Worm (Caenorhabditis elegans): ENCODE measurements around the gene irk-1.

The irk-1 gene

DNA sequence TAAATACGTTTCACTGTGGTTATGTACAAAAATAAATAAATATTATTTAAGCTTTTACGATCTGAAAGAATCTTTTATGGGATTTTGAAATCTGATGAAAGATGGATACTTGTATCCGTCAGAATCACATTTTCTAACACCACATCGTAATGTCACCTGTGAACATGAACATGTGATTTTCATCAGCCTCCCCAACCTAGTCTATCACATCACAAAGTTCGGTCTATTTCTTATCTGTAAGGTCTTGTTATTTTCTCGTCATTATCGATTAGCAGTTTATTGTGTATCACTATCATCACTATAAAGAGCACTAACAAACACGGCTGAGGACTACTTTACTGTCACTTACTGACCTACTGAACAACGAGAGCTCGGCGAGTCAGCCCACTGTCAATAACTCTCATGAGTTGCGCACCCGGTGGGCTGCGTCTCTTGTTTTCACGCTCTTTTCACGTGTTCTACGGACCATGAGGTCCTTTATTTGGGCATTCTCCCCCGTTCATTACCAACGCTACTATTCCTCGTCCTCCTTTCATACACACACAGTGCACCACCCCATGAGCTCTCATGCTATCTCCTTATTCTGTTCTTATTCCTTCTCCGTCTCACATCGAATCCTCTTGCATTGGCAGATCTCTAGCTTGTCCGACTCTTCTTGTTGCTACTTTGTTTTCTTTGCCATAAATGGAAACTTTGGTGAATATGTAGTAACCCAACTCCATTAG lies 29.4 kb upstream of the irk-1 start (continued):
- TF ChIP-seq nhr-102 (tag; optimal IDR thresholded peaks at IDR 0.05) (peak; percentile 5), F26F4.8 (GFP tag; conservative IDR thresholded peaks at IDR 0.05) (0 out of 2 replicates have a peak, but pooled peaks have one; percentile 38), set-16 (GFP tag; IDR thresholded peaks at IDR 0.05) (no peak), pqm-1 (tag; optimal IDR thresholded peaks at IDR 0.05) (peak; percentile 2), attf-4 (tag; optimal IDR thresholded peaks at IDR 0.05) (no peak), ztf-11 (tag; optimal IDR thresholded peaks at IDR 0.05) (no peak), spr-1 (tag; optimal IDR thresholded peaks at IDR 0.05) (no peak), nhr-48 (tag; optimal IDR thresholded peaks at IDR 0.05) (peak; percentile 36), daf-12 (tag; optimal IDR thresholded peaks at IDR 0.05) (no peak), T20F7.1 (GFP tag; optimal IDR thresholded peaks at IDR 0.05) (peak; percentile 44), nhr-6 (tag; optimal IDR thresholded peaks at IDR 0.05) (no peak), arid-1 (GFP tag; conservative IDR thresholded peaks at IDR 0.05) (no peak), sdz-12 (GFP tag; optimal IDR thresholded peaks at IDR 0.05) (no peak), php-3 (GFP tag; IDR thresholded peaks at IDR 0.05) (0 out of 2 replicates have a peak, but pooled peaks have one; percentile 7), F10B5.3 (tag; optimal IDR thresholded peaks at IDR 0.05) (no peak), ceh-82 (tag; optimal IDR thresholded peaks at IDR 0.05) (no peak), tra-1 (GFP tag; IDR thresholded peaks at IDR 0.05) (peak; percentile 39; the same call in 1 of the 2 replicates), dve-1 (tag; optimal IDR thresholded peaks at IDR 0.05; ENCODE audit: insufficient read depth) (peak; percentile 63), Y48G9A.11 (GFP tag; IDR thresholded peaks at IDR 0.05) (no peak), pha-4 (GFP tag; IDR thresholded peaks at IDR 0.05) (no peak), pha-4 (tag; optimal IDR thresholded peaks at IDR 0.05) (no peak), mdl-1 (tag; optimal IDR thresholded peaks at IDR 0.05) (peak in 1 of 2 experiments; percentile 51), nhr-11 (tag; optimal IDR thresholded peaks at IDR 0.05) (peak; percentile 33), ces-1 (GFP tag; optimal IDR thresholded peaks at IDR 0.05) (no peak), nhr-28 (tag; optimal IDR thresholded peaks at IDR 0.05) (peak; percentile 85), hlh-30 (tag; optimal IDR thresholded peaks at IDR 0.05; ENCODE audit: insufficient read depth) (peak; percentile 77), lir-3 (tag; optimal IDR thresholded peaks at IDR 0.05) (no peak), ZK337.2 (GFP tag; IDR thresholded peaks at IDR 0.05) (no peak), nhr-42 (GFP tag; IDR thresholded peaks at IDR 0.05) (no peak), dmd-6 (GFP tag; IDR thresholded peaks at IDR 0.05) (peak; percentile 52; the same call in 1 of the 2 replicates), madf-5 (GFP tag; IDR thresholded peaks at IDR 0.05) (no peak), daf-19 (GFP tag; conservative IDR thresholded peaks at IDR 0.05) (no peak), zfp-2 (tag; optimal IDR thresholded peaks at IDR 0.05) (no peak), Y75B8A.6 (GFP tag; IDR thresholded peaks at IDR 0.05) (no peak), nhr-111 (GFP tag; optimal IDR thresholded peaks at IDR 0.05) (no peak)

DNA sequence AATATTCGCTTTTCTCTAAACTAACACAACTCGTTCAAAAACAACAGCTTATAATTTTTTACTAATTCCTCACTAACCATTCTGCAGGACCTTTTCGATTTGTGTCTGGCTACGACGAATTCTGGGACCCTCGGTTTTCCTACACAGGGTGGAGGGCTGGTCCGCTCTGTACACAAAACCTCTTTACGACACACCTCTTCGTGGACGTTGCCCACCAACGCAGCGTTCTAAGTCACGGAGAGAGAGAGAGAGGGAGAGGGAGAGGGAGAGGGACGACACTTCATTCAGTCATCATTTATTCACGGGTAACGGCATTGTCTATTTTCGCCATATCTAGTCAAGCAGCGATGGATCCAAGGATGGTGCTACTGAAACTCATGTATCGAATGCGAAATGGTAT lies 28.5 kb upstream of the irk-1 start, which contains the start of gene atg-2:
atg-2 (plus strand) TSS at position 301 of the 400 bp plus-strand sequence.
- TF ChIP-seq dmd-8 (GFP tag; IDR thresholded peaks at IDR 0.05) (no peak), set-16 (GFP tag; IDR thresholded peaks at IDR 0.05) (no peak), F26F4.8 (GFP tag; conservative IDR thresholded peaks at IDR 0.05) (no peak), nhr-42 (GFP tag; IDR thresholded peaks at IDR 0.05) (no peak), ceh-32 (tag; optimal IDR thresholded peaks at IDR 0.05; ENCODE audit: poor library complexity) (no peak), ceh-20 (GFP tag; IDR thresholded peaks at IDR 0.05) (no peak), nhr-10 (tag; optimal IDR thresholded peaks at IDR 0.05) (no peak), nhr-102 (tag; optimal IDR thresholded peaks at IDR 0.05) (no peak), nhr-41 (GFP tag; IDR thresholded peaks at IDR 0.05) (no peak), nhr-25 (tag; optimal IDR thresholded peaks at IDR 0.05; ENCODE audit: borderline replicate concordance, insufficient read depth) (no peak), unc-130 (GFP tag; optimal IDR thresholded peaks at IDR 0.05) (no peak), F44E2.7 (GFP tag; IDR thresholded peaks at IDR 0.05) (no peak), egl-27 (tag; optimal IDR thresholded peaks at IDR 0.05) (no peak)

All from whole organism, L4 larva.